Worm (Caenorhabditis elegans) whole organism, L2 larva: Measurements from ENCODE around the gene ddb-1.

Experiments used
- F13H6.1 ChIP-seq: sonication (generic microtip); optimal IDR thresholded peaks from 2 replicates; lab custom pipeline; 2016; ENCODE audit warnings: missing genetic modification characterization, missing compliant biosample characterization
- R02D3.7 ChIP-seq: fragments of 150-350 bp; optimal IDR thresholded peaks from 2 replicates; lab custom pipeline; 2014; ENCODE audit warnings: missing biosample characterization, missing genetic modification characterization
- aly-2 ChIP-seq: fragments of 150-350 bp; optimal IDR thresholded peaks from 2 replicates; lab custom pipeline; 2014; ENCODE audit warnings: missing biosample characterization, missing genetic modification characterization
- blmp-1 ChIP-seq: sonication (generic microtip); optimal IDR thresholded peaks from 2 replicates; lab custom pipeline; 2017; ENCODE audit warnings: missing genetic modification characterization, mild to moderate bottlenecking, missing compliant biosample characterization, antibody characterized with exemption, moderate library complexity; ENCODE audit not compliant: insufficient read depth
- ceh-82 ChIP-seq: fragments of 150-350 bp; optimal IDR thresholded peaks from 2 replicates; lab custom pipeline; 2014; ENCODE audit warnings: missing biosample characterization, missing genetic modification characterization
- elt-3 ChIP-seq: sonication (generic microtip); optimal IDR thresholded peaks from 2 replicates; lab custom pipeline; 2017; ENCODE audit warnings: missing biosample characterization, missing genetic modification characterization
- lin-13 ChIP-seq: fragments of 150-350 bp; optimal IDR thresholded peaks from 2 replicates; lab custom pipeline; 2014; ENCODE audit warnings: missing biosample characterization, missing genetic modification reagents, missing genetic modification characterization
- lin-39 ChIP-seq: fragments of 150-350 bp; optimal IDR thresholded peaks from 2 replicates; lab custom pipeline; 2014; ENCODE audit warnings: missing biosample characterization, missing genetic modification reagents, missing genetic modification characterization
- mdl-1 ChIP-seq, 2 experiments: fragments of 150-350 bp in 1 of 2; sonication (generic microtip) in 1 of 2; optimal IDR thresholded peaks; 2 replicates each; lab custom pipeline; 2017; ENCODE audit warnings: missing biosample characterization in 2 of 2, missing genetic modification characterization in 2 of 2
- nhr-129 ChIP-seq: fragments of 150-350 bp; optimal IDR thresholded peaks from 2 replicates; lab custom pipeline; 2014; ENCODE audit warnings: missing biosample characterization, missing genetic modification characterization
- nhr-77 ChIP-seq: fragments of 150-350 bp; optimal IDR thresholded peaks from 2 replicates; lab custom pipeline; 2014; ENCODE audit warnings: missing biosample characterization, missing genetic modification characterization
- skn-1 ChIP-seq: sonication (generic microtip); optimal IDR thresholded peaks from 2 replicates; lab custom pipeline; 2017; ENCODE audit warnings: missing biosample characterization, missing genetic modification characterization
- sma-3 ChIP-seq: sonication (generic microtip); optimal IDR thresholded peaks from 2 replicates; lab custom pipeline; 2016; ENCODE audit warnings: missing genetic modification reagents, missing genetic modification characterization, missing compliant biosample characterization

ce11 chrIV:12110339-12110738, 10.6 kb downstream of the ddb-1 start, which contains the start of gene col-129:
- no peak for TF ChIP-seq skn-1
- no peak for TF ChIP-seq elt-3 (tag; lab: Kevin White, UChicago)
- TF ChIP-seq nhr-77: no peak
- no peak for TF ChIP-seq blmp-1 (tag; lab: Kevin White, UChicago)
- TF ChIP-seq lin-13 (GFP tag; lab: Kevin White, UChicago): no peak
- TF ChIP-seq F13H6.1: no peak
- TF ChIP-seq ceh-82: no peak
- TF ChIP-seq lin-39 (tag; lab: Kevin White, UChicago): no peak
- no peak for TF ChIP-seq sma-3 (GFP tag; lab: Kevin White, UChicago)
- TF ChIP-seq R02D3.7 (tag; lab: Kevin White, UChicago): no peak
- TF ChIP-seq mdl-1 (tag; optimal IDR thresholded peaks at IDR 0.05; lab: Kevin White, UChicago): no peak
- no peak for TF ChIP-seq aly-2 (tag; lab: Kevin White, UChicago)
- no peak for TF ChIP-seq nhr-129 (tag; lab: Kevin White, UChicago)
